Fruit fly (Drosophila melanogaster): ENCODE results near the gene CG7202.

The CG7202 gene

dm6 chr3L:21483837-21484236 is 8.7 kb downstream of the CG7202 start (continued):
- TF ChIP-seq CG2678 (tag; optimal IDR thresholded peaks at IDR 0.05): no peak
- no peak; the same call in 2 of the 3 replicates for TF ChIP-seq Dbx (GFP tag; IDR thresholded peaks at IDR 0.05)
- no peak for TF ChIP-seq CG8765 (GFP tag; IDR thresholded peaks at IDR 0.05)
- TF ChIP-seq cato (GFP tag; optimal IDR thresholded peaks at IDR 0.05; ENCODE audit: borderline replicate concordance): no peak
- TF ChIP-seq Ravus (GFP tag; IDR thresholded peaks at IDR 0.05): no peak
- TF ChIP-seq Usf (GFP tag; optimal IDR thresholded peaks at IDR 0.05): no peak
- no peak for TF ChIP-seq kni (GFP tag; optimal IDR thresholded peaks at IDR 0.05)
- peak in 1 of 2 experiments; percentile 7 for TF ChIP-seq bsh (GFP tag; optimal IDR thresholded peaks at IDR 0.05)
- peak; percentile 20; the same call in 1 of the 3 replicates for TF ChIP-seq row (GFP tag; IDR thresholded peaks at IDR 0.05)
- TF ChIP-seq lilli (GFP tag; optimal IDR thresholded peaks at IDR 0.05): peak; percentile 19
- TF ChIP-seq CG17361 (GFP tag; IDR thresholded peaks at IDR 0.05): peak; percentile 40; the same call in 1 of the 3 replicates
- TF ChIP-seq sisA (GFP tag; IDR thresholded peaks at IDR 0.05): no peak
- TF ChIP-seq CG4282 (GFP tag; optimal IDR thresholded peaks at IDR 0.05): no peak
- TF ChIP-seq CG30431 (GFP tag; optimal IDR thresholded peaks at IDR 0.05): no peak
- no peak for TF ChIP-seq E2f1 (GFP tag; IDR thresholded peaks at IDR 0.05)
- TF ChIP-seq CG8944 (GFP tag; optimal IDR thresholded peaks at IDR 0.05): peak; percentile 3
- TF ChIP-seq pita (GFP tag; optimal IDR thresholded peaks at IDR 0.05): peak; percentile 94
- TF ChIP-seq NC2α (GFP tag; optimal IDR thresholded peaks at IDR 0.05): no peak
- no peak for TF ChIP-seq CG1233 (GFP tag; optimal IDR thresholded peaks at IDR 0.05)
- no peak for TF ChIP-seq CG7928 (GFP tag; optimal IDR thresholded peaks at IDR 0.05)
- no peak for TF ChIP-seq wek (GFP tag; optimal IDR thresholded peaks at IDR 0.05)
- no peak for TF ChIP-seq disco-r (GFP tag; optimal IDR thresholded peaks at IDR 0.05)
- TF ChIP-seq chif (GFP tag; optimal IDR thresholded peaks at IDR 0.05): peak in 1 of 2 experiments; percentile 40
- TF ChIP-seq Atf-2 (GFP tag; optimal IDR thresholded peaks at IDR 0.05): no peak
- no peak for TF ChIP-seq CG16863 (GFP tag; optimal IDR thresholded peaks at IDR 0.05)
- no peak for TF ChIP-seq Asciz (GFP tag; optimal IDR thresholded peaks at IDR 0.05)
- TF ChIP-seq CG2116 (GFP tag; optimal IDR thresholded peaks at IDR 0.05): peak; percentile 68
- peak; percentile 41 for TF ChIP-seq gfzf (GFP tag; optimal IDR thresholded peaks at IDR 0.05)
- TF ChIP-seq CG4424 (GFP tag; optimal IDR thresholded peaks at IDR 0.05): peak; percentile 25
- no peak for TF ChIP-seq gsb (GFP tag; IDR thresholded peaks at IDR 0.05)
- TF ChIP-seq nom (GFP tag; optimal IDR thresholded peaks at IDR 0.05): no peak
- TF ChIP-seq Nf-YA (GFP tag; IDR thresholded peaks at IDR 0.05): no peak
- TF ChIP-seq CG12769 (tag; optimal IDR thresholded peaks at IDR 0.05): no peak
- TF ChIP-seq Rfx (GFP tag; IDR thresholded peaks at IDR 0.05): no peak; the same call in 1 of the 2 replicates
- TF ChIP-seq Hmx (GFP tag; optimal IDR thresholded peaks at IDR 0.05): no peak
- no peak for TF ChIP-seq Meics (GFP tag; optimal IDR thresholded peaks at IDR 0.05)
- peak; percentile 17 for TF ChIP-seq Bteb2 (GFP tag; optimal IDR thresholded peaks at IDR 0.05)
- no peak for TF ChIP-seq az2 (GFP tag; optimal IDR thresholded peaks at IDR 0.05)
- no peak for TF ChIP-seq mld (GFP tag; IDR thresholded peaks at IDR 0.05; ENCODE audit: partially characterized antibody)
- TF ChIP-seq CG8089 (GFP tag; optimal IDR thresholded peaks at IDR 0.05): peak; percentile 9
- TF ChIP-seq H2.0 (GFP tag; IDR thresholded peaks at IDR 0.05): no peak
- no peak; the same call in none of the 2 replicates for TF ChIP-seq CG9932 (GFP tag; IDR thresholded peaks at IDR 0.05)
- TF ChIP-seq CG14710 (tag; optimal IDR thresholded peaks at IDR 0.05): peak; percentile 69
- no peak for TF ChIP-seq Lpt (GFP tag; optimal IDR thresholded peaks at IDR 0.05)
- no peak for TF ChIP-seq Hey (tag; optimal IDR thresholded peaks at IDR 0.05)
- no peak for TF ChIP-seq CG17359 (tag; optimal IDR thresholded peaks at IDR 0.05)
- no peak for TF ChIP-seq CG6813 (GFP tag; optimal IDR thresholded peaks at IDR 0.05)
- no peak for TF ChIP-seq H15 (GFP tag; IDR thresholded peaks at IDR 0.05)
- no peak for TF ChIP-seq BtbVII (GFP tag; optimal IDR thresholded peaks at IDR 0.05)
- TF ChIP-seq CG31441 (GFP tag; IDR thresholded peaks at IDR 0.05): no peak
- no peak for TF ChIP-seq Dip2 (GFP tag; IDR thresholded peaks at IDR 0.05)
- TF ChIP-seq fd64A (GFP tag; optimal IDR thresholded peaks at IDR 0.05): no peak
